Worm (Caenorhabditis elegans): ENCODE measurements around the gene Y51H4A.6.

The Y51H4A.6 gene

DNA sequence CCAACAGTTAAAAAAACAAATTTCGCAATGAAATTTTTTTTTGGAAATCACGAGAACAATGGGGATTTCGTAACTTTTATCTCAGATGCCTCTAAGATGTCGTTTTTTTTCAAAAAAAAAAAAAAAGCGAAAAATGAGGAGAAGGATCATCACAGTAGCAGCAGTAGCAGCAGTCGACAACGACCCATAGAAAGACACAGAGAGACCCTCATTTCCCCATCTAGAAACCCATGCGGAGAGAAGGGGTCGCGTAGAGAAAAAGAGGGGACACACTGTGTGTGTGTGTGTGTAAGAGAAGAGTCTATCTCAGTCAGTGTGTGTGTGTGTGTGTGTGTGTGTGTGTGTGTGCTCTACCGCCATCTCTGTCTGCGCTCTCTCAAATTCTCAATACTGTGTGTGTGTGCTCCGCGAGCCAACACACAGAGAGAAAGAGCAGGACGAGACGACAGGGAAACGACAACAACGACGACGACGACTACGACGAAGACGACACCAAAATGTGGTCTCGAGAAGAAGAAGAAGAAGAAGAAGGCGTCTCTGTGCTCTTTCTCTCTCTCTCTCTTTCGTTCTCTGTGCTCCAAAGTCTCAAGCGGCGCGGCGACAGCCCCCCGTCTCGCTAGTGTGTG, 41.9 kb upstream of the Y51H4A.6 start (continued):
- TF ChIP-seq nhr-23 (tag; optimal IDR thresholded peaks at IDR 0.05): no peak
- peak; percentile 27 for TF ChIP-seq sem-4 (tag; optimal IDR thresholded peaks at IDR 0.05)
- peak; percentile 41 for TF ChIP-seq egl-27 (tag; optimal IDR thresholded peaks at IDR 0.05)
- peak; percentile 81 for TF ChIP-seq lin-11 (tag; optimal IDR thresholded peaks at IDR 0.05)
- no peak for TF ChIP-seq nhr-12 (tag; optimal IDR thresholded peaks at IDR 0.05)
- peak; percentile 69 for TF ChIP-seq fos-1 (tag; optimal IDR thresholded peaks at IDR 0.05)
- peak; percentile 69 for TF ChIP-seq unc-55 (GFP tag; optimal IDR thresholded peaks at IDR 0.05)
- no peak for TF ChIP-seq dmd-4 (tag; optimal IDR thresholded peaks at IDR 0.05)
- TF ChIP-seq R02D3.7 (tag; optimal IDR thresholded peaks at IDR 0.05): no peak
- peak; percentile 37 for TF ChIP-seq nhr-21 (tag; optimal IDR thresholded peaks at IDR 0.05)
- TF ChIP-seq ceh-16 (tag; optimal IDR thresholded peaks at IDR 0.05): no peak
- TF ChIP-seq zag-1 (tag; optimal IDR thresholded peaks at IDR 0.05): peak; percentile 75
- no peak for TF ChIP-seq mbf-1 (tag; optimal IDR thresholded peaks at IDR 0.05)
- peak; percentile 56 for TF ChIP-seq snpc-4 (tag; optimal IDR thresholded peaks at IDR 0.05)

DNA sequence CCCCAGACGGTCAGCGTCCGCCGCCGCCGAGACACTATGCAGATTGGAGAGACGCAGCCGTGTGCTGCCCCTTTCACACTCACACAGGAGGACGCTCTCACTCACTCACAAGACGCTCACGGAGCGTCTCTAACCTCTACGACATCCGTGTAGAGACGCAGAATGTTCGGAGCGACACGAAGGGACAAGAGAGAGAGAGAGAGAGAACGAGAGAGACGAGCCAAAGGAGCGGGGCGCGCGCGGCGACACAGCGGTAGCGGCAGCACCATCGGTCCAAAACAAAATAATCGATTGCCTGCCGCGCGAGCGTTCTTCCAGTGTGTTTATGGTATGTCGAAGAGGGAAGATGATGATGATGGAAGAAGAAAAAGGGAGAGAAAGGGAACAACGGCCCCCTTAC, 41.1 kb upstream of the Y51H4A.6 start:
- TF ChIP-seq skn-1 (tag; optimal IDR thresholded peaks at IDR 0.05) (peak; percentile 42), blmp-1 (tag; optimal IDR thresholded peaks at IDR 0.05; ENCODE audit: insufficient read depth) (peak; percentile 50), sma-9 (GFP tag; optimal IDR thresholded peaks at IDR 0.05) (peak; percentile 90), sma-9 (tag; optimal IDR thresholded peaks at IDR 0.05) (no peak), F13H6.1 (tag; optimal IDR thresholded peaks at IDR 0.05) (peak; percentile 94), nhr-129 (tag; optimal IDR thresholded peaks at IDR 0.05) (peak; percentile 92), lsy-2 (tag; optimal IDR thresholded peaks at IDR 0.05) (peak; percentile 22 to 83), nhr-10 (tag; optimal IDR thresholded peaks at IDR 0.05) (peak; percentile 23), peb-1 (tag; optimal IDR thresholded peaks at IDR 0.05) (peak; percentile 3), Y55F3AM.14 (GFP tag; optimal IDR thresholded peaks at IDR 0.05) (peak; percentile 28), nhr-25 (tag; optimal IDR thresholded peaks at IDR 0.05) (peak; percentile 85), unc-55 (GFP tag; optimal IDR thresholded peaks at IDR 0.05) (peak; percentile 88), mab-5 (tag; optimal IDR thresholded peaks at IDR 0.05) (peak; percentile 77), alr-1 (tag; optimal IDR thresholded peaks at IDR 0.05) (peak; percentile 57), ztf-1 (GFP tag; conservative IDR thresholded peaks at IDR 0.05) (0 out of 2 replicates have a peak, but pooled peaks have one; percentile 48), mdl-1 (tag; optimal IDR thresholded peaks at IDR 0.05) (peak; percentile 45 to 63), ztf-4 (tag; optimal IDR thresholded peaks at IDR 0.05) (peak; percentile 82), ZK546.5 (tag; optimal IDR thresholded peaks at IDR 0.05) (peak; percentile 45), egl-27 (tag; optimal IDR thresholded peaks at IDR 0.05) (peak; percentile 83), dmd-4 (tag; optimal IDR thresholded peaks at IDR 0.05) (no peak), ceh-82 (tag; optimal IDR thresholded peaks at IDR 0.05) (peak; percentile 82), gmeb-1 (tag; optimal IDR thresholded peaks at IDR 0.05) (peak; percentile 69), fos-1 (tag; optimal IDR thresholded peaks at IDR 0.05) (peak; percentile 84), sma-3 (GFP tag; optimal IDR thresholded peaks at IDR 0.05) (peak; percentile 92), crh-2 (tag; optimal IDR thresholded peaks at IDR 0.05) (peak; percentile 81), C34F6.9 (tag; optimal IDR thresholded peaks at IDR 0.05) (peak; percentile 87), unc-39 (tag; optimal IDR thresholded peaks at IDR 0.05) (no peak), sem-4 (tag; optimal IDR thresholded peaks at IDR 0.05) (peak; percentile 84), ama-1 (optimal IDR thresholded peaks at IDR 0.05) (no peak), nhr-6 (tag; optimal IDR thresholded peaks at IDR 0.05) (peak; percentile 67), nhr-21 (tag; optimal IDR thresholded peaks at IDR 0.05) (peak; percentile 84), elt-1 (tag; optimal IDR thresholded peaks at IDR 0.05) (no peak), zag-1 (tag; optimal IDR thresholded peaks at IDR 0.05) (peak; percentile 89), lin-39 (tag; optimal IDR thresholded peaks at IDR 0.05) (no peak), aly-2 (tag; optimal IDR thresholded peaks at IDR 0.05) (no peak), snpc-4 (tag; optimal IDR thresholded peaks at IDR 0.05) (peak; percentile 52), lin-13 (GFP tag; optimal IDR thresholded peaks at IDR 0.05) (peak; percentile 86), elt-3 (tag; optimal IDR thresholded peaks at IDR 0.05) (no peak), unc-62 (GFP tag; optimal IDR thresholded peaks at IDR 0.05) (no peak), lin-11 (tag; optimal IDR thresholded peaks at IDR 0.05) (peak; percentile 84)
